Worm (Caenorhabditis elegans) whole organism, young adult: Measurements from ENCODE around the gene npr-21.

Source experiments
- B0035.1 ChIP-seq: sonication (generic microtip); optimal IDR thresholded peaks from 2 replicates; lab custom pipeline; 2016; ENCODE audit warnings: missing genetic modification characterization, mild to moderate bottlenecking, missing compliant biosample characterization, missing genotype, missing genetic modification reagents
- B0336.3 ChIP-seq: fragments of 200-800 bp; sonication (Bioruptor generic); IDR thresholded peaks from 2 replicates; pipeline ENCODE4 v1.3.6; 2022; ENCODE audit warnings: missing genetic modification characterization, missing compliant biosample characterization
- F57C9.4 ChIP-seq: sonication (generic microtip); optimal IDR thresholded peaks from 2 replicates; lab custom pipeline; 2017; ENCODE audit warnings: mild to moderate bottlenecking, missing genetic modification characterization, missing compliant biosample characterization
- T07F8.4 ChIP-seq: sonication (generic microtip); optimal IDR thresholded peaks from 2 replicates; lab custom pipeline; 2016; ENCODE audit warnings: mild to moderate bottlenecking, missing genetic modification characterization, moderate library complexity, missing compliant biosample characterization
- Y53G8AR.9 ChIP-seq: fragments of 200-800 bp; sonication (Bioruptor generic); conservative IDR thresholded peaks from 2 replicates; pipeline ENCODE4 v1.3.6; 2022; ENCODE audit warnings: missing genetic modification reagents, missing genetic modification characterization, missing compliant biosample characterization
- Y95B8A.8 ChIP-seq: fragments of 200-800 bp; sonication (Bioruptor generic); IDR thresholded peaks from 2 replicates; pipeline ENCODE4 v1.3.6; 2022; ENCODE audit warnings: missing genetic modification reagents, missing genetic modification characterization, missing compliant biosample characterization
- ZK185.1 ChIP-seq: sonication (generic microtip); optimal IDR thresholded peaks from 2 replicates; lab custom pipeline; 2016; ENCODE audit warnings: mild to moderate bottlenecking, missing genetic modification characterization, missing compliant biosample characterization; ENCODE audit not compliant: poor library complexity, severe bottlenecking
- atf-7 ChIP-seq: sonication (generic microtip); optimal IDR thresholded peaks from 2 replicates; lab custom pipeline; 2017; ENCODE audit warnings: mild to moderate bottlenecking, missing genetic modification characterization, missing compliant biosample characterization
- bed-1 ChIP-seq: fragments of 200-800 bp; sonication (Bioruptor generic); IDR thresholded peaks from 2 replicates; pipeline ENCODE4 v1.3.6; 2022; ENCODE audit warnings: missing genetic modification reagents, missing genetic modification characterization, missing compliant biosample characterization
- bed-2 ChIP-seq: fragments of 200-800 bp; sonication (Bioruptor generic); IDR thresholded peaks from 2 replicates; pipeline ENCODE4 v1.3.6; 2022; ENCODE audit warnings: missing genetic modification reagents, missing genetic modification characterization, missing compliant biosample characterization
- ceh-27 ChIP-seq: fragments of 200-800 bp; sonication (Bioruptor generic); optimal IDR thresholded peaks from 2 replicates; lab custom pipeline; 2018; ENCODE audit warnings: mild to moderate bottlenecking, missing genetic modification characterization, moderate library complexity, missing compliant biosample characterization
- ceh-79 ChIP-seq: sonication (generic microtip); optimal IDR thresholded peaks from 2 replicates; lab custom pipeline; 2017; ENCODE audit warnings: mild to moderate bottlenecking, missing genetic modification characterization, missing compliant biosample characterization
- dox-1 ChIP-seq: fragments of 200-800 bp; sonication (Bioruptor generic); IDR thresholded peaks from 2 replicates; pipeline ENCODE4 v1.3.6; 2022; ENCODE audit warnings: missing genetic modification reagents, missing genetic modification characterization, missing compliant biosample characterization
- egl-44 ChIP-seq: fragments of 200-800 bp; sonication (Bioruptor generic); IDR thresholded peaks from 2 replicates; pipeline ENCODE4 v1.3.6; 2022; ENCODE audit warnings: missing genetic modification reagents, missing genetic modification characterization, missing compliant biosample characterization
- ekl-4 ChIP-seq: fragments of 200-800 bp; sonication (Bioruptor generic); IDR thresholded peaks from 2 replicates; pipeline ENCODE4 v1.3.6; 2022; ENCODE audit warnings: missing genetic modification reagents, missing genetic modification characterization, missing compliant biosample characterization
- gei-17 ChIP-seq: fragments of 200-800 bp; sonication (Bioruptor generic); optimal IDR thresholded peaks from 2 replicates; lab custom pipeline; 2018; ENCODE audit warnings: mild to moderate bottlenecking, missing genetic modification characterization, missing compliant biosample characterization
- hlh-12 ChIP-seq: sonication (generic microtip); optimal IDR thresholded peaks from 2 replicates; lab custom pipeline; 2016; ENCODE audit warnings: missing genetic modification characterization, missing compliant biosample characterization
- hmg-1.2 ChIP-seq: fragments of 200-800 bp; sonication (Bioruptor generic); IDR thresholded peaks from 2 replicates; pipeline ENCODE4 v1.3.6; 2022; ENCODE audit warnings: missing genetic modification reagents, missing genetic modification characterization, missing compliant biosample characterization
- hmg-20 ChIP-seq: fragments of 200-800 bp; sonication (Bioruptor generic); IDR thresholded peaks from 2 replicates; pipeline ENCODE4 v1.3.6; 2022; ENCODE audit warnings: missing genetic modification reagents, missing genetic modification characterization, missing compliant biosample characterization
- hsf-1 ChIP-seq: fragments of 200-800 bp; sonication (Bioruptor generic); IDR thresholded peaks from 2 replicates; pipeline ENCODE4 v1.3.6; 2022; ENCODE audit warnings: missing genetic modification reagents, missing genetic modification characterization, missing compliant biosample characterization
- let-607 ChIP-seq, 2 experiments: fragments of 200-800 bp in 1 of 2; sonication (Bioruptor generic) in 1 of 2; sonication (generic microtip) in 1 of 2; optimal IDR thresholded peaks; 2 replicates each; lab custom pipeline; 2016 to 2018; ENCODE audit warnings: mild to moderate bottlenecking in 2 of 2, missing compliant biosample characterization in 2 of 2, missing genetic modification characterization in 2 of 2, moderate library complexity in 2 of 2, missing genotype in 1 of 2
- lin-26 ChIP-seq: fragments of 200-800 bp; sonication (Bioruptor generic); IDR thresholded peaks from 2 replicates; pipeline ENCODE4 v1.3.6; 2022; ENCODE audit warnings: missing genetic modification reagents, missing genetic modification characterization, missing compliant biosample characterization
- lin-35 ChIP-seq, 3 experiments: fragments of 150-350 bp in 2 of 3; sonication (generic microtip) in 1 of 3; optimal IDR thresholded peaks; 2 replicates each; lab custom pipeline; 2014 to 2018; ENCODE audit warnings: missing biosample characterization in 3 of 3, missing genetic modification characterization in 3 of 3, missing genetic modification reagents in 3 of 3
- lin-40 ChIP-seq: sonication (generic microtip); optimal IDR thresholded peaks from 2 replicates; lab custom pipeline; 2016; ENCODE audit warnings: missing genetic modification characterization, mild to moderate bottlenecking, missing compliant biosample characterization, missing genotype, missing genetic modification reagents
- lir-1 ChIP-seq: fragments of 200-800 bp; sonication (Bioruptor generic); conservative IDR thresholded peaks from 2 replicates; pipeline ENCODE4 v1.3.6; 2022; ENCODE audit warnings: missing genetic modification reagents, missing genetic modification characterization, missing compliant biosample characterization
- madf-3 ChIP-seq: fragments of 200-800 bp; sonication (Bioruptor generic); IDR thresholded peaks from 2 replicates; pipeline ENCODE4 v1.3.6; 2022; ENCODE audit warnings: missing genetic modification reagents, missing genetic modification characterization, missing compliant biosample characterization
- mes-4 ChIP-seq: sonication (generic microtip); optimal IDR thresholded peaks from 2 replicates; lab custom pipeline; 2016; ENCODE audit warnings: missing genotype, missing genetic modification characterization, missing compliant biosample characterization
- nfya-2 ChIP-seq: fragments of 200-800 bp; sonication (Bioruptor generic); IDR thresholded peaks from 2 replicates; pipeline ENCODE4 v1.3.6; 2022; ENCODE audit warnings: missing genetic modification reagents, missing genetic modification characterization, missing compliant biosample characterization
- nfyb-1 ChIP-seq: fragments of 200-800 bp; sonication (Bioruptor generic); IDR thresholded peaks from 2 replicates; pipeline ENCODE4 v1.3.6; 2022; ENCODE audit warnings: missing genetic modification reagents, missing genetic modification characterization, missing compliant biosample characterization
- nhr-120 ChIP-seq: fragments of 200-800 bp; sonication (Bioruptor generic); IDR thresholded peaks from 2 replicates; pipeline ENCODE4 v1.3.6; 2022; ENCODE audit warnings: missing genetic modification characterization, missing compliant biosample characterization
- nhr-179 ChIP-seq: sonication (generic microtip); optimal IDR thresholded peaks from 2 replicates; lab custom pipeline; 2016; ENCODE audit warnings: mild to moderate bottlenecking, missing genetic modification characterization, missing compliant biosample characterization
- nhr-27 ChIP-seq: fragments of 200-800 bp; sonication (Bioruptor generic); optimal IDR thresholded peaks from 2 replicates; lab custom pipeline; 2018; ENCODE audit warnings: mild to moderate bottlenecking, missing genetic modification characterization, moderate library complexity, missing compliant biosample characterization
- nhr-90 ChIP-seq: sonication (generic microtip); optimal IDR thresholded peaks from 2 replicates; lab custom pipeline; 2016; ENCODE audit warnings: missing genotype, mild to moderate bottlenecking, missing genetic modification characterization, missing compliant biosample characterization
- pbrm-1 ChIP-seq: fragments of 200-800 bp; sonication (Bioruptor generic); IDR thresholded peaks from 2 replicates; pipeline ENCODE4 v1.3.6; 2022; ENCODE audit warnings: missing genetic modification reagents, missing genetic modification characterization, missing compliant biosample characterization
- rcor-1 ChIP-seq: fragments of 200-800 bp; sonication (Bioruptor generic); IDR thresholded peaks from 2 replicates; pipeline ENCODE4 v1.3.6; 2022; ENCODE audit warnings: missing genetic modification reagents, missing genetic modification characterization, missing compliant biosample characterization
- repo-1 ChIP-seq: sonication (generic microtip); optimal IDR thresholded peaks from 2 replicates; lab custom pipeline; 2017; ENCODE audit warnings: mild to moderate bottlenecking, missing genetic modification characterization, missing compliant biosample characterization
- rpc-1 ChIP-seq, 2 experiments: fragments of 150-350 bp in 1 of 2; sonication (generic microtip) in 1 of 2; optimal IDR thresholded peaks; 2 replicates each; lab custom pipeline; 2014 to 2018; ENCODE audit warnings: missing biosample characterization in 1 of 2, missing genetic modification characterization in 1 of 2, missing genetic modification reagents in 1 of 2, missing genotype in 1 of 2
- sdz-38 ChIP-seq: sonication (generic microtip); optimal IDR thresholded peaks from 2 replicates; lab custom pipeline; 2016; ENCODE audit warnings: missing genotype, missing genetic modification characterization, missing compliant biosample characterization
- snpc-1.3 ChIP-seq: sonication (generic microtip); optimal IDR thresholded peaks from 2 replicates; lab custom pipeline; 2017; ENCODE audit warnings: missing genetic modification characterization, mild to moderate bottlenecking, missing compliant biosample characterization, antibody characterized with exemption, moderate library complexity, missing genotype, missing genetic modification reagents; ENCODE audit not compliant: insufficient read depth
- snpc-4 ChIP-seq, 5 experiments: fragments of 150-350 bp in 1 of 5; sonication (generic microtip) in 4 of 5; optimal IDR thresholded peaks; 2 replicates each; lab custom pipeline; 2014 to 2018; ENCODE audit warnings: missing genetic modification characterization in 5 of 5, missing biosample characterization in 3 of 5, antibody characterized with exemption in 2 of 5, mild to moderate bottlenecking in 2 of 5, missing compliant biosample characterization in 2 of 5, missing genotype in 2 of 5, moderate library complexity in 2 of 5, missing genetic modification reagents in 1 of 5
- sptf-2 ChIP-seq: fragments of 200-800 bp; sonication (Bioruptor generic); optimal IDR thresholded peaks from 2 replicates; lab custom pipeline; 2018; ENCODE audit warnings: mild to moderate bottlenecking, missing genetic modification characterization, missing compliant biosample characterization
- zim-3 ChIP-seq: sonication (generic microtip); optimal IDR thresholded peaks from 2 replicates; lab custom pipeline; 2017; ENCODE audit warnings: mild to moderate bottlenecking, missing genetic modification characterization, moderate library complexity, missing compliant biosample characterization
- ztf-18 ChIP-seq: sonication (generic microtip); optimal IDR thresholded peaks from 2 replicates; lab custom pipeline; 2016; ENCODE audit warnings: missing genotype, mild to moderate bottlenecking, missing genetic modification characterization, missing compliant biosample characterization
- ztf-22 ChIP-seq: fragments of 200-800 bp; sonication (Bioruptor generic); optimal IDR thresholded peaks from 2 replicates; lab custom pipeline; 2018; ENCODE audit warnings: mild to moderate bottlenecking, missing genetic modification characterization, moderate library complexity, missing compliant biosample characterization
- ztf-3 ChIP-seq: fragments of 200-800 bp; sonication (Bioruptor generic); optimal IDR thresholded peaks from 2 replicates; lab custom pipeline; 2018; ENCODE audit warnings: mild to moderate bottlenecking, missing genetic modification characterization, missing compliant biosample characterization

The npr-21 gene

DNA sequence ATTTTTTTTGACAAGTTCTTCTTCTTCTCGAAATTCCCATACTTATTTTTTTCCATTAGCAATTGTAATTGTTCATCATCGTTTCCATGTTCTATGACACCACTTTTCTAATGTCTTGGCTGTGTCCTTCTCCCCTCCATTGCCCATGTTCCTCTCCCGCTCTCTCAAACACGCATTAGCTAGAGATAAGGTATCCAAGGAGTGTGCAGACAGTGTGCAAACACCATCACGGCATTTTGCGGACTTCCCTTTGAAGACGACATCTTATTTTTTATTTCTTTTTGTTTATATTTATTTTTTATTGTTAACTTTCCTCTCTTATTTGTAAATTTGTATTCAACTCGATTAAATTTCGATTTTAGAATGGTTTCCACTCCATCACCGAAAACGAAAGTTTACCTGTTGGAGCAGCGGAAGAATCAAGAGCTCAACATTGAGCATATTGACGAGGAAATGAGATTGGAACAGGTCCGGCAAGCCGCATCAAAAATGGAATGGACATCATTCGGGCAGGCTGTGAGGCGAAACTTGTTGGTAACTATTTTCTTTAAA is 6.5 kb downstream of the npr-21 start, which contains the start of gene mdt-1.2:
TSS of gene mdt-1.2 (plus strand) at position 363 of the 552 bp plus-strand sequence.
- no peak for TF ChIP-seq hlh-12 (tag; lab: Kevin White, UChicago)
- TF ChIP-seq lin-40 (tag; lab: Kevin White, UChicago) = peak; percentile 74
- TF ChIP-seq hsf-1 (GFP tag; lab: Robert Waterston, UW) = no peak
- 0 out of 2 replicates have a peak, but pooled peaks have one; percentile 25 for TF ChIP-seq ekl-4 (GFP tag; lab: Robert Waterston, UW)
- peak; percentile 19; the same call in 1 of the 2 replicates for TF ChIP-seq pbrm-1 (GFP tag; lab: Robert Waterston, UW)
- TF ChIP-seq nhr-27 = no peak
- TF ChIP-seq rcor-1 (GFP tag; lab: Robert Waterston, UW) = 0 out of 2 replicates have a peak, but pooled peaks have one; percentile 37
- TF ChIP-seq sdz-38 (tag; lab: Kevin White, UChicago) = no peak
- peak; percentile 61 for TF ChIP-seq ceh-27 (GFP tag; lab: Kevin White, UChicago)
- no peak for TF ChIP-seq rpc-1 (optimal IDR thresholded peaks at IDR 0.05; lab: Kevin White, UChicago)
- no peak for TF ChIP-seq rpc-1 (tag; optimal IDR thresholded peaks at IDR 0.05; lab: Kevin White, UChicago)
- TF ChIP-seq zim-3 = no peak
- no peak for TF ChIP-seq lir-1 (GFP tag; lab: Robert Waterston, UW)
- no peak for TF ChIP-seq Y53G8AR.9
- no peak for TF ChIP-seq ztf-3 (GFP tag; lab: Kevin White, UChicago)
- 0 out of 2 replicates have a peak, but pooled peaks have one; percentile 35 for TF ChIP-seq dox-1
- no peak for TF ChIP-seq egl-44 (GFP tag; lab: Robert Waterston, UW)
- TF ChIP-seq let-607 (tag; optimal IDR thresholded peaks at IDR 0.05; lab: Kevin White, UChicago) = peak in 1 of 2 experiments; percentile 45
- no peak for TF ChIP-seq B0035.1
- TF ChIP-seq nfya-2 (GFP tag; lab: Robert Waterston, UW) = no peak
- TF ChIP-seq ZK185.1 = peak; percentile 60
- TF ChIP-seq T07F8.4 (tag; lab: Kevin White, UChicago) = no peak
- no peak for TF ChIP-seq atf-7 (tag; lab: Kevin White, UChicago)
- TF ChIP-seq hmg-1.2 (GFP tag; lab: Robert Waterston, UW) = peak; percentile 91
- TF ChIP-seq nhr-90 = no peak
- TF ChIP-seq ztf-18 = no peak
- TF ChIP-seq ztf-22 (GFP tag; lab: Kevin White, UChicago) = no peak
- TF ChIP-seq bed-2 (GFP tag; lab: Robert Waterston, UW) = no peak
- peak; percentile 11 for TF ChIP-seq gei-17 (GFP tag; lab: Kevin White, UChicago)
- TF ChIP-seq bed-1 (GFP tag; lab: Robert Waterston, UW) = no peak
- TF ChIP-seq madf-3 (GFP tag; lab: Robert Waterston, UW) = no peak
- TF ChIP-seq nhr-120 (GFP tag; lab: Robert Waterston, UW) = no peak
- peak in 1 of 3 experiments; percentile 54 for TF ChIP-seq lin-35 (GFP tag; optimal IDR thresholded peaks at IDR 0.05; lab: Kevin White, UChicago)
- TF ChIP-seq nhr-179 (tag; lab: Kevin White, UChicago) = no peak
- 0 out of 2 replicates have a peak, but pooled peaks have one; percentile 27 for TF ChIP-seq lin-26 (GFP tag; lab: Robert Waterston, UW)
- TF ChIP-seq F57C9.4 (tag; lab: Kevin White, UChicago) = no peak
- peak; percentile 42; the same call in 1 of the 2 replicates for TF ChIP-seq nfyb-1 (GFP tag; lab: Robert Waterston, UW)
- TF ChIP-seq snpc-1.3 = no peak
- peak; percentile 30 for TF ChIP-seq snpc-4 (GFP tag; optimal IDR thresholded peaks at IDR 0.05; lab: Kevin White, UChicago)
- TF ChIP-seq snpc-4 (tag; optimal IDR thresholded peaks at IDR 0.05; lab: Kevin White, UChicago) = peak in 1 of 4 experiments; percentile 17
- no peak for TF ChIP-seq repo-1
- TF ChIP-seq mes-4 = no peak
- no peak for TF ChIP-seq Y95B8A.8 (GFP tag; lab: Robert Waterston, UW)
- no peak for TF ChIP-seq sptf-2 (GFP tag; lab: Kevin White, UChicago)
- no peak for TF ChIP-seq B0336.3
- TF ChIP-seq hmg-20 (GFP tag; lab: Robert Waterston, UW) = no peak
- TF ChIP-seq ceh-79 (tag; lab: Kevin White, UChicago) = no peak
